Fruit fly (Drosophila melanogaster) whole organism, embryonic: Measurements from ENCODE around the gene CG32248.

ENCODE experiments used
- Atf3 ChIP-seq: fragments of 200-800 bp; sonication (Bioruptor generic); optimal IDR thresholded peaks from 3 replicates; lab custom pipeline; 2016; ENCODE audit warnings: missing biosample characterization, missing genetic modification characterization
- Awh ChIP-seq: fragments of 200-800 bp; sonication (Bioruptor generic); IDR thresholded peaks from 2 replicates; pipeline ENCODE4, ENCODE4 v1.3.6; 2022; ENCODE audit warnings: missing biosample characterization, missing genetic modification characterization
- B-H2 ChIP-seq: fragments of 200-800 bp; sonication (Bioruptor generic); optimal IDR thresholded peaks from 2 replicates; lab custom pipeline; 2018; ENCODE audit warnings: missing biosample characterization, mild to moderate bottlenecking, missing genetic modification characterization
- CG10321 ChIP-seq: fragments of 200-800 bp; sonication (Bioruptor generic); IDR thresholded peaks from 2 replicates; pipeline ENCODE4 v1.3.6; 2022; ENCODE audit warnings: missing biosample characterization, missing genetic modification characterization
- CG10431 ChIP-seq: fragments of 200-800 bp; sonication (Bioruptor generic); optimal IDR thresholded peaks from 3 replicates; lab custom pipeline; 2018; ENCODE audit warnings: missing biosample characterization, mild to moderate bottlenecking, missing genetic modification characterization
- CG10543 ChIP-seq: fragments of 200-800 bp; sonication (Bioruptor generic); optimal IDR thresholded peaks from 3 replicates; lab custom pipeline; 2017; ENCODE audit warnings: missing biosample characterization, mild to moderate bottlenecking, missing genetic modification characterization, moderate library complexity
- CG11504 ChIP-seq: fragments of 200-800 bp; sonication (Bioruptor generic); optimal IDR thresholded peaks from 3 replicates; lab custom pipeline; 2019; ENCODE audit warnings: missing biosample characterization, mild to moderate bottlenecking, missing genetic modification characterization, moderate library complexity
- CG11723 ChIP-seq: fragments of 200-800 bp; sonication (Bioruptor generic); optimal IDR thresholded peaks from 2 replicates; lab custom pipeline; 2017; ENCODE audit warnings: missing biosample characterization, mild to moderate bottlenecking, missing genetic modification characterization
- CG13287 ChIP-seq: fragments of 200-800 bp; sonication (Bioruptor generic); IDR thresholded peaks from 2 replicates; pipeline ENCODE4 v1.3.6; 2022; ENCODE audit warnings: missing biosample characterization, missing genetic modification characterization; ENCODE audit not compliant: partially characterized antibody
- CG15514 ChIP-seq: fragments of 200-800 bp; sonication (Bioruptor generic); optimal IDR thresholded peaks from 3 replicates; lab custom pipeline; 2017; ENCODE audit warnings: missing biosample characterization, missing genetic modification characterization, mild to moderate bottlenecking, moderate library complexity, missing genetic modification reagents
- CG17359 ChIP-seq: fragments of 200-800 bp; sonication (Bioruptor generic); optimal IDR thresholded peaks from 3 replicates; lab custom pipeline; 2018; ENCODE audit warnings: missing biosample characterization, mild to moderate bottlenecking, missing genetic modification characterization, moderate library complexity
- CG4404 ChIP-seq: fragments of 200-800 bp; sonication (Bioruptor generic); IDR thresholded peaks from 2 replicates; pipeline ENCODE4 v1.3.6; 2022; ENCODE audit warnings: missing biosample characterization, missing genetic modification characterization
- CG4854 ChIP-seq: fragments of 200-800 bp; sonication (Bioruptor generic); optimal IDR thresholded peaks from 2 replicates; lab custom pipeline; 2016; ENCODE audit warnings: missing biosample characterization, missing genetic modification characterization, inconsistent platforms
- CG6175 ChIP-seq: fragments of 200-800 bp; sonication (Bioruptor generic); IDR thresholded peaks from 3 replicates; pipeline ENCODE4 v1.3.6; 2022; ENCODE audit warnings: missing biosample characterization, missing genetic modification characterization
- CG9876 ChIP-seq: fragments of 200-800 bp; sonication (Bioruptor generic); optimal IDR thresholded peaks from 2 replicates; lab custom pipeline; 2016; ENCODE audit warnings: missing biosample characterization, missing genetic modification characterization
- D19B ChIP-seq: fragments of 200-800 bp; sonication (Bioruptor generic); optimal IDR thresholded peaks from 2 replicates; lab custom pipeline; 2017; ENCODE audit warnings: missing biosample characterization, mild to moderate bottlenecking, missing genetic modification characterization
- Dp ChIP-seq: fragments of 200-800 bp; sonication (Bioruptor generic); optimal IDR thresholded peaks from 2 replicates; lab custom pipeline; 2018; ENCODE audit warnings: missing biosample characterization, mild to moderate bottlenecking, missing genetic modification characterization, moderate library complexity
- Drgx ChIP-seq: fragments of 200-800 bp; sonication (Bioruptor generic); IDR thresholded peaks from 2 replicates; pipeline ENCODE4 v1.3.6; 2022; ENCODE audit warnings: missing biosample characterization, missing genetic modification characterization
- E2f2 ChIP-seq: fragments of 200-800 bp; sonication (Bioruptor generic); IDR thresholded peaks from 2 replicates; pipeline ENCODE4 v1.3.6; 2022; ENCODE audit warnings: missing biosample characterization, missing genetic modification characterization
- Ets65A ChIP-seq: fragments of 200-800 bp; sonication (Bioruptor generic); peaks from one replicate; lab custom pipeline; 2016; ENCODE audit warnings: missing biosample characterization, missing genetic modification characterization
- HHEX ChIP-seq: fragments of 200-800 bp; sonication (Bioruptor generic); optimal IDR thresholded peaks from 3 replicates; lab custom pipeline; 2017; ENCODE audit warnings: missing biosample characterization, mild to moderate bottlenecking, missing genetic modification characterization, missing genetic modification reagents
- HmgD ChIP-seq: fragments of 200-800 bp; sonication (Bioruptor generic); optimal IDR thresholded peaks from 3 replicates; lab custom pipeline; 2016; ENCODE audit warnings: missing biosample characterization, missing genetic modification characterization
- Jarid2 ChIP-seq: fragments of 200-800 bp; sonication (Bioruptor generic); optimal IDR thresholded peaks from 3 replicates; lab custom pipeline; 2017; ENCODE audit warnings: mild to moderate bottlenecking, missing biosample characterization, missing genetic modification reagents, missing genetic modification characterization
- NFAT ChIP-seq: fragments of 200-800 bp; sonication (Bioruptor generic); IDR thresholded peaks from 2 replicates; pipeline ENCODE4 v1.3.6; 2022; ENCODE audit warnings: missing biosample characterization, missing genetic modification characterization
- Ravus ChIP-seq: fragments of 200-800 bp; sonication (Bioruptor generic); IDR thresholded peaks from 2 replicates; pipeline ENCODE4 v1.3.6; 2022; ENCODE audit warnings: missing biosample characterization, missing genetic modification characterization
- Ssrp ChIP-seq: fragments of 200-800 bp; sonication (Bioruptor generic); optimal IDR thresholded peaks from 2 replicates; lab custom pipeline; 2018; ENCODE audit warnings: missing biosample characterization, mild to moderate bottlenecking, missing genetic modification characterization, moderate library complexity
- TFAM ChIP-seq: fragments of 200-800 bp; sonication (Bioruptor generic); optimal IDR thresholded peaks from 2 replicates; lab custom pipeline; 2017; ENCODE audit warnings: missing biosample characterization, missing genetic modification characterization, inconsistent platforms
- Tbp ChIP-seq: fragments of >200 bp; optimal IDR thresholded peaks from 2 replicates; lab custom pipeline; 2018; ENCODE audit warnings: missing biosample characterization, missing genetic modification characterization
- YL-1 ChIP-seq: fragments of 200-800 bp; sonication (Bioruptor generic); optimal IDR thresholded peaks from 3 replicates; lab custom pipeline; 2017; ENCODE audit warnings: missing biosample characterization, mild to moderate bottlenecking, missing genetic modification characterization
- ase ChIP-seq: fragments of 200-800 bp; sonication (Bioruptor generic); IDR thresholded peaks from 3 replicates; pipeline ENCODE4 v1.3.6; 2022; ENCODE audit warnings: missing biosample characterization, missing genetic modification characterization
- chinmo ChIP-seq: fragments of 200-800 bp; sonication (Bioruptor generic); IDR thresholded peaks from 4 replicates; pipeline ENCODE4 v1.3.6; 2022; ENCODE audit warnings: missing biosample characterization, missing genetic modification characterization; ENCODE audit not compliant: partially characterized antibody
- disco-r ChIP-seq: fragments of 200-800 bp; sonication (Bioruptor generic); optimal IDR thresholded peaks from 2 replicates; lab custom pipeline; 2016; ENCODE audit warnings: missing biosample characterization, missing genetic modification characterization
- dysf ChIP-seq: fragments of 200-800 bp; sonication (Bioruptor generic); IDR thresholded peaks from 3 replicates; pipeline ENCODE4 v1.3.6; 2022; ENCODE audit warnings: missing biosample characterization, missing genetic modification characterization
- fd96Cb ChIP-seq: fragments of 200-800 bp; sonication (Bioruptor generic); optimal IDR thresholded peaks from 2 replicates; lab custom pipeline; 2018; ENCODE audit warnings: missing biosample characterization, mild to moderate bottlenecking, missing genetic modification characterization, moderate library complexity
- nerfin-2 ChIP-seq: fragments of 200-800 bp; sonication (Bioruptor generic); IDR thresholded peaks from 2 replicates; pipeline ENCODE4 v1.3.6; 2022; ENCODE audit warnings: missing biosample characterization, missing genetic modification characterization; ENCODE audit not compliant: partially characterized antibody
- pzg ChIP-seq: fragments of 200-800 bp; sonication (Bioruptor generic); optimal IDR thresholded peaks from 3 replicates; lab custom pipeline; 2018; ENCODE audit warnings: missing biosample characterization, mild to moderate bottlenecking, missing genetic modification characterization, moderate library complexity
- stwl ChIP-seq: fragments of 200-800 bp; sonication (Bioruptor generic); optimal IDR thresholded peaks from 3 replicates; lab custom pipeline; 2018; ENCODE audit warnings: missing biosample characterization, mild to moderate bottlenecking, missing genetic modification characterization, moderate library complexity
- tgo ChIP-seq: fragments of 200-800 bp; sonication (Bioruptor generic); IDR thresholded peaks from 3 replicates; pipeline ENCODE4 v1.3.6; 2022; ENCODE audit warnings: missing biosample characterization, missing genetic modification characterization
- tna ChIP-seq: fragments of 200-800 bp; sonication (Bioruptor generic); IDR thresholded peaks from 2 replicates; pipeline ENCODE4 v1.3.6; 2022; ENCODE audit warnings: missing biosample characterization, missing genetic modification characterization; ENCODE audit not compliant: partially characterized antibody
- vvl ChIP-seq: fragments of 200-800 bp; sonication (Bioruptor generic); IDR thresholded peaks from 2 replicates; pipeline ENCODE4 v1.3.6; 2022; ENCODE audit warnings: missing biosample characterization, missing genetic modification characterization
- zfh1 ChIP-seq: fragments of 200-800 bp; sonication (Bioruptor generic); IDR thresholded peaks from 3 replicates; pipeline ENCODE4 v1.3.6; 2022; ENCODE audit warnings: missing biosample characterization, missing genetic modification characterization

Gene CG32248

dm6 chr3L:4510317-4510716 is 38.8 kb downstream of the CG32248 start:
- TF ChIP-seq Ravus (GFP tag; lab: Robert Waterston, UW) (no peak), CG13287 (GFP tag; lab: Robert Waterston, UW) (peak; percentile 67), Atf3 (no peak), HmgD (GFP tag; lab: Kevin White, UChicago) (no peak), disco-r (GFP tag; lab: Kevin White, UChicago) (no peak), stwl (tag; lab: Kevin White, UChicago) (peak; percentile 31), NFAT (no peak), Dp (peak; percentile 91), E2f2 (GFP tag; lab: Robert Waterston, UW) (peak; percentile 92), CG10321 (GFP tag; lab: Robert Waterston, UW) (no peak), CG11723 (GFP tag; lab: Kevin White, UChicago) (no peak), pzg (GFP tag; lab: Kevin White, UChicago) (peak; percentile 13), Tbp (GFP tag; lab: Kevin White, UChicago) (no peak), CG15514 (GFP tag; lab: Kevin White, UChicago) (peak; percentile 99)

dm6 chr3L:4516378-4516777 is 44.8 kb downstream of the CG32248 start:
- TF ChIP-seq Ets65A (peak; percentile 59), dysf (GFP tag; lab: Robert Waterston, UW) (no peak), Drgx (GFP tag; lab: Robert Waterston, UW) (0 out of 2 replicates have a peak, but pooled peaks have one; percentile 14), Awh (GFP tag; lab: Robert Waterston, UW) (0 out of 2 replicates have a peak, but pooled peaks have one; percentile 12), CG10431 (GFP tag; lab: Kevin White, UChicago) (no peak), chinmo (GFP tag; lab: Robert Waterston, UW) (peak; percentile 85; the same call in 3 of the 4 replicates), ase (0 out of 3 replicates have a peak, but pooled peaks have one; percentile 13), CG10543 (GFP tag; lab: Kevin White, UChicago) (no peak), fd96Cb (tag; lab: Kevin White, UChicago) (no peak), CG17359 (no peak), YL-1 (GFP tag; lab: Kevin White, UChicago) (no peak), TFAM (GFP tag; lab: Kevin White, UChicago) (no peak), zfh1 (GFP tag; lab: Robert Waterston, UW) (no peak), Jarid2 (GFP tag; lab: Kevin White, UChicago) (no peak), CG9876 (GFP tag; lab: Kevin White, UChicago) (no peak), CG4854 (GFP tag; lab: Kevin White, UChicago) (no peak), Ssrp (no peak), CG11504 (no peak), vvl (GFP tag; lab: Robert Waterston, UW) (0 out of 2 replicates have a peak, but pooled peaks have one; percentile 39), HHEX (GFP tag; lab: Kevin White, UChicago) (no peak), CG6175 (peak; percentile 44; the same call in 1 of the 3 replicates), B-H2 (no peak), CG4404 (GFP tag; lab: Robert Waterston, UW) (0 out of 2 replicates have a peak, but pooled peaks have one; percentile 7), tna (GFP tag; lab: Robert Waterston, UW) (no peak), D19B (GFP tag; lab: Kevin White, UChicago) (no peak), tgo (GFP tag; lab: Robert Waterston, UW) (0 out of 3 replicates have a peak, but pooled peaks have one; percentile 15), nerfin-2 (GFP tag; lab: Robert Waterston, UW) (no peak)
